Fruit fly (Drosophila melanogaster) whole organism, prepupa: ENCODE results near the gene CG8301.

Experiments
- CG11294 ChIP-seq: fragments of 200-800 bp; sonication (Bioruptor generic); IDR thresholded peaks from 2 replicates; pipeline ENCODE4 v1.3.6; 2022; ENCODE audit warnings: missing biosample characterization, missing genetic modification characterization
- CG11762 ChIP-seq: fragments of 200-800 bp; sonication (Bioruptor generic); optimal IDR thresholded peaks from 3 replicates; lab custom pipeline; 2016; ENCODE audit warnings: missing biosample characterization, missing genetic modification characterization; ENCODE audit not compliant: insufficient read depth
- CG15336 ChIP-seq: fragments of 200-800 bp; sonication (Bioruptor generic); IDR thresholded peaks from 2 replicates; pipeline ENCODE4 v1.3.6; 2022; ENCODE audit warnings: missing biosample characterization, missing genetic modification characterization
- CG16779 ChIP-seq: fragments of 200-800 bp; sonication (Bioruptor generic); optimal IDR thresholded peaks from 3 replicates; lab custom pipeline; 2017; ENCODE audit warnings: missing biosample characterization, mild to moderate bottlenecking, missing genetic modification characterization
- CG3032 ChIP-seq: fragments of 200-800 bp; optimal IDR thresholded peaks from 2 replicates; lab custom pipeline; 2019; ENCODE audit warnings: missing biosample characterization, mild to moderate bottlenecking, missing genetic modification characterization, moderate library complexity
- CG31627 ChIP-seq: fragments of 200-800 bp; sonication (Bioruptor generic); optimal IDR thresholded peaks from 3 replicates; lab custom pipeline; 2016; ENCODE audit warnings: missing biosample characterization, missing genetic modification characterization
- CG34406 ChIP-seq: fragments of 200-800 bp; sonication (Bioruptor generic); optimal IDR thresholded peaks from 3 replicates; lab custom pipeline; 2016; ENCODE audit warnings: missing biosample characterization, missing genetic modification characterization
- CG3919 ChIP-seq: fragments of 200-800 bp; sonication (Bioruptor generic); optimal IDR thresholded peaks from 3 replicates; lab custom pipeline; 2016; ENCODE audit warnings: missing biosample characterization, missing genetic modification characterization
- CG4318 ChIP-seq: fragments of 200-800 bp; sonication (Bioruptor generic); optimal IDR thresholded peaks from 3 replicates; lab custom pipeline; 2017; ENCODE audit warnings: missing biosample characterization, mild to moderate bottlenecking, missing genetic modification characterization
- CG6163 ChIP-seq: fragments of 200-800 bp; sonication (Bioruptor generic); IDR thresholded peaks from 3 replicates; pipeline ENCODE4 v1.3.6; 2022; ENCODE audit warnings: missing biosample characterization, missing genetic modification characterization
- CG6276 ChIP-seq: fragments of 200-800 bp; sonication (Bioruptor generic); optimal IDR thresholded peaks from 2 replicates; lab custom pipeline; 2017; ENCODE audit warnings: missing biosample characterization, mild to moderate bottlenecking, missing genetic modification characterization
- CG6792 ChIP-seq: fragments of 200-800 bp; sonication (Bioruptor generic); optimal IDR thresholded peaks from 3 replicates; lab custom pipeline; 2016; ENCODE audit warnings: missing biosample characterization, missing genetic modification characterization
- CG6808 ChIP-seq: fragments of 200-800 bp; sonication (Bioruptor generic); optimal IDR thresholded peaks from 3 replicates; lab custom pipeline; 2017; ENCODE audit warnings: missing biosample characterization, missing genetic modification characterization, mild to moderate bottlenecking, moderate library complexity, missing genetic modification reagents
- CG7368 ChIP-seq: fragments of 200-800 bp; sonication (Bioruptor generic); optimal IDR thresholded peaks from 3 replicates; lab custom pipeline; 2016; ENCODE audit warnings: missing biosample characterization, missing genetic modification characterization
- CG8119 ChIP-seq: fragments of 200-800 bp; sonication (Bioruptor generic); IDR thresholded peaks from 3 replicates; pipeline ENCODE4 v1.3.6; 2022; ENCODE audit warnings: missing biosample characterization, missing genetic modification characterization
- CG8319 ChIP-seq: fragments of 200-800 bp; sonication (Bioruptor generic); optimal IDR thresholded peaks from 3 replicates; lab custom pipeline; 2016; ENCODE audit warnings: missing biosample characterization, missing genetic modification characterization
- CG8632 ChIP-seq: fragments of 200-800 bp; sonication (Bioruptor generic); optimal IDR thresholded peaks from 3 replicates; lab custom pipeline; 2016; ENCODE audit warnings: missing biosample characterization, missing genetic modification characterization
- CG9139 ChIP-seq: fragments of 200-800 bp; sonication (Bioruptor generic); optimal IDR thresholded peaks from 3 replicates; lab custom pipeline; 2017; ENCODE audit warnings: missing biosample characterization, mild to moderate bottlenecking, missing genetic modification characterization
- Eip75B ChIP-seq: fragments of 200-800 bp; sonication (Bioruptor generic); optimal IDR thresholded peaks from 3 replicates; lab custom pipeline; 2016; ENCODE audit warnings: missing biosample characterization, missing genetic modification characterization
- Eip78C ChIP-seq: fragments of 200-800 bp; sonication (Bioruptor generic); peaks from one replicate; lab custom pipeline; 2016; ENCODE audit warnings: missing biosample characterization, missing genetic modification characterization
- Ets21C ChIP-seq: fragments of 200-800 bp; sonication (Bioruptor generic); optimal IDR thresholded peaks from 3 replicates; lab custom pipeline; 2016; ENCODE audit warnings: missing biosample characterization, missing genetic modification characterization
- Ets96B ChIP-seq: fragments of 200-800 bp; optimal IDR thresholded peaks from 2 replicates; lab custom pipeline; 2019; ENCODE audit warnings: missing biosample characterization, mild to moderate bottlenecking, missing genetic modification characterization, moderate library complexity
- Hr38 ChIP-seq: sonication (Bioruptor generic); optimal IDR thresholded peaks from 2 replicates; lab custom pipeline; 2016; ENCODE audit warnings: missing biosample characterization, missing genetic modification characterization
- Hr4 ChIP-seq: fragments of 200-800 bp; sonication (Bioruptor generic); optimal IDR thresholded peaks from 3 replicates; lab custom pipeline; 2016; ENCODE audit warnings: missing biosample characterization, missing genetic modification characterization
- Met ChIP-seq: fragments of 200-800 bp; sonication (Bioruptor generic); optimal IDR thresholded peaks from 3 replicates; lab custom pipeline; 2016; ENCODE audit warnings: missing biosample characterization, missing genetic modification characterization
- OdsH ChIP-seq: fragments of 200-800 bp; sonication (Bioruptor generic); optimal IDR thresholded peaks from 3 replicates; lab custom pipeline; 2016; ENCODE audit warnings: missing biosample characterization, missing genetic modification characterization
- Smox ChIP-seq: fragments of 200-800 bp; sonication (Bioruptor generic); optimal IDR thresholded peaks from 3 replicates; lab custom pipeline; 2016; ENCODE audit warnings: missing biosample characterization, missing genetic modification characterization
- acj6 ChIP-seq: fragments of 200-800 bp; sonication (Bioruptor generic); optimal IDR thresholded peaks from 3 replicates; lab custom pipeline; 2016; ENCODE audit warnings: missing biosample characterization, missing genetic modification characterization
- dsx ChIP-seq: fragments of 200-800 bp; optimal IDR thresholded peaks from 3 replicates; lab custom pipeline; 2019; ENCODE audit warnings: missing biosample characterization, mild to moderate bottlenecking, missing genetic modification characterization, moderate library complexity; ENCODE audit not compliant: poor library complexity, severe bottlenecking
- eg ChIP-seq: fragments of 200-800 bp; sonication (Bioruptor generic); IDR thresholded peaks from 3 replicates; pipeline ENCODE4 v1.3.6; 2022; ENCODE audit warnings: missing biosample characterization, missing genetic modification characterization
- fd59A ChIP-seq: fragments of 200-800 bp; sonication (Bioruptor generic); optimal IDR thresholded peaks from 2 replicates; lab custom pipeline; 2017; ENCODE audit warnings: missing biosample characterization, mild to moderate bottlenecking, missing genetic modification characterization, missing genetic modification reagents
- fkh ChIP-seq: fragments of 200-800 bp; sonication (Bioruptor generic); optimal IDR thresholded peaks from 3 replicates; lab custom pipeline; 2017; ENCODE audit warnings: missing biosample characterization, mild to moderate bottlenecking, missing genetic modification characterization, moderate library complexity
- lz ChIP-seq: fragments of 200-800 bp; sonication (Bioruptor generic); optimal IDR thresholded peaks from 3 replicates; lab custom pipeline; 2016; ENCODE audit warnings: missing biosample characterization, missing genetic modification characterization
- pdm3 ChIP-seq: fragments of 200-800 bp; sonication (Bioruptor generic); optimal IDR thresholded peaks from 3 replicates; lab custom pipeline; 2016; ENCODE audit warnings: missing biosample characterization, missing genetic modification characterization
- salr ChIP-seq, 2 experiments: fragments of 200-800 bp; sonication (Bioruptor generic); optimal IDR thresholded peaks; 3 replicates each; lab custom pipeline; 2016 to 2018; ENCODE audit warnings: missing biosample characterization in 2 of 2, missing genetic modification characterization in 2 of 2, mild to moderate bottlenecking in 1 of 2
- spab ChIP-seq: fragments of 200-800 bp; sonication (Bioruptor generic); optimal IDR thresholded peaks from 2 replicates; lab custom pipeline; 2017; ENCODE audit warnings: missing biosample characterization, mild to moderate bottlenecking, missing genetic modification characterization, missing genetic modification reagents
- ss ChIP-seq, 2 experiments: fragments of 200-800 bp; sonication (Bioruptor generic); optimal IDR thresholded peaks; 2 replicates in 1 of 2; 3 replicates in 1 of 2; lab custom pipeline; 2017 to 2018; ENCODE audit warnings: mild to moderate bottlenecking in 2 of 2, missing biosample characterization in 2 of 2, missing genetic modification characterization in 2 of 2, moderate library complexity in 1 of 2
- svp ChIP-seq: fragments of 200-800 bp; sonication (Bioruptor generic); peaks from one replicate; lab custom pipeline; 2016; ENCODE audit warnings: missing biosample characterization, missing genetic modification characterization
- vri ChIP-seq: fragments of 200-800 bp; sonication (Bioruptor generic); optimal IDR thresholded peaks from 3 replicates; lab custom pipeline; 2016; ENCODE audit warnings: missing biosample characterization, mild to moderate bottlenecking, missing genetic modification characterization

CG8301 gene

dm6 chr3R:9600558-9600959, 19.5 kb downstream of the CG8301 start (continued):
- TF ChIP-seq fd59A (GFP tag; lab: Kevin White, UChicago) (peak; percentile 18), eg (GFP tag; lab: Robert Waterston, UW) (0 out of 3 replicates have a peak, but pooled peaks have one; percentile 29), spab (GFP tag; lab: Kevin White, UChicago) (peak; percentile 39), Hr38 (GFP tag; lab: Kevin White, UChicago) (no peak), CG8632 (peak; percentile 44), CG34406 (GFP tag; lab: Kevin White, UChicago) (peak; percentile 47), Ets96B (tag; lab: Kevin White, UChicago) (peak; percentile 55), CG3919 (GFP tag; lab: Kevin White, UChicago) (peak; percentile 45), CG6792 (peak; percentile 39), CG6276 (GFP tag; lab: Kevin White, UChicago) (no peak)

dm6 chr3R:9601949-9602348, 20.8 kb downstream of the CG8301 start:
- no peak for TF ChIP-seq pdm3
- no peak for TF ChIP-seq svp (GFP tag; lab: Kevin White, UChicago)
- TF ChIP-seq Smox = no peak
- TF ChIP-seq CG7368 (GFP tag; lab: Kevin White, UChicago) = no peak
- peak; percentile 15 for TF ChIP-seq Eip78C (GFP tag; lab: Kevin White, UChicago)
- TF ChIP-seq Eip75B = no peak
- no peak for TF ChIP-seq OdsH (GFP tag; lab: Kevin White, UChicago)
- no peak for TF ChIP-seq Ets96B (tag; lab: Kevin White, UChicago)
- no peak for TF ChIP-seq spab (GFP tag; lab: Kevin White, UChicago)
- TF ChIP-seq eg (GFP tag; lab: Robert Waterston, UW) = no peak
- TF ChIP-seq vri (GFP tag; lab: Kevin White, UChicago) = peak; percentile 32
- no peak for TF ChIP-seq CG34406 (GFP tag; lab: Kevin White, UChicago)
- TF ChIP-seq CG31627 (GFP tag; lab: Kevin White, UChicago) = no peak
- TF ChIP-seq Met (GFP tag; lab: Kevin White, UChicago) = no peak
- no peak for TF ChIP-seq CG9139
- TF ChIP-seq ss (GFP tag; optimal IDR thresholded peaks at IDR 0.05; lab: Kevin White, UChicago) = peak in 1 of 2 experiments; percentile 17
- no peak for TF ChIP-seq fkh
- no peak for TF ChIP-seq Ets21C (GFP tag; lab: Kevin White, UChicago)
- no peak for TF ChIP-seq CG8632

- TF ChIP-seq Hr4 (GFP tag; lab: Kevin White, UChicago) (no peak), Eip75B (no peak), lz (GFP tag; lab: Kevin White, UChicago) (no peak), fkh (peak; percentile 67), ss (GFP tag; optimal IDR thresholded peaks at IDR 0.05; lab: Kevin White, UChicago) (peak in 1 of 2 experiments; percentile 63)
Measured at dm6 chr3R:9603022-9603942, 22.2 kb downstream of the CG8301 start.

dm6 chr3R:9604445-9605020, 23.4 kb downstream of the CG8301 start:
- TF ChIP-seq Eip75B (no peak), CG11294 (GFP tag; lab: Robert Waterston, UW) (no peak), Met (GFP tag; lab: Kevin White, UChicago) (no peak), CG3032 (tag; lab: Kevin White, UChicago) (no peak), acj6 (GFP tag; lab: Kevin White, UChicago) (no peak), Smox (no peak)

- TF ChIP-seq salr (GFP tag; optimal IDR thresholded peaks at IDR 0.05; lab: Kevin White, UChicago) = peak; percentile 43 to 48
- peak; percentile 36 for TF ChIP-seq Ets21C (GFP tag; lab: Kevin White, UChicago)
- peak; percentile 43 for TF ChIP-seq CG8319 (GFP tag; lab: Kevin White, UChicago)
- TF ChIP-seq Hr4 (GFP tag; lab: Kevin White, UChicago) = no peak
- peak; percentile 75 for TF ChIP-seq svp (GFP tag; lab: Kevin White, UChicago)
- TF ChIP-seq CG11762 (GFP tag; lab: Kevin White, UChicago) = peak; percentile 17
- no peak for TF ChIP-seq CG4318 (GFP tag; lab: Kevin White, UChicago)
- TF ChIP-seq CG15336 (GFP tag; lab: Robert Waterston, UW) = peak; percentile 43; the same call in 1 of the 2 replicates
- TF ChIP-seq OdsH (GFP tag; lab: Kevin White, UChicago) = peak; percentile 61
- TF ChIP-seq lz (GFP tag; lab: Kevin White, UChicago) = peak; percentile 47
- TF ChIP-seq fkh = no peak
- TF ChIP-seq CG8119 (GFP tag; lab: Robert Waterston, UW) = peak; percentile 39; the same call in 1 of the 3 replicates
- TF ChIP-seq vri (GFP tag; lab: Kevin White, UChicago) = peak; percentile 13
- TF ChIP-seq CG16779 = peak; percentile 25
- peak; percentile 65; the same call in 2 of the 3 replicates for TF ChIP-seq CG6163 (GFP tag; lab: Robert Waterston, UW)
- peak; percentile 64 for TF ChIP-seq CG6808 (GFP tag; lab: Kevin White, UChicago)
- TF ChIP-seq dsx (GFP tag; lab: Kevin White, UChicago) = peak; percentile 61
- peak; percentile 63 for TF ChIP-seq CG3032 (tag; lab: Kevin White, UChicago)
- peak; percentile 54 for TF ChIP-seq CG31627 (GFP tag; lab: Kevin White, UChicago)
Measured at dm6 chr3R:9605084-9605483, 24.0 kb downstream of the CG8301 start.
